Worm (Caenorhabditis elegans) whole organism, young adult: ENCODE data around the gene C34B4.2.

Experiments
- F23B12.7 ChIP-seq: sonication (generic microtip); optimal IDR thresholded peaks from 2 replicates; lab custom pipeline; 2017; ENCODE audit warnings: missing genetic modification characterization, mild to moderate bottlenecking, missing compliant biosample characterization, antibody characterized with exemption, moderate library complexity; ENCODE audit not compliant: insufficient read depth
- F49E8.2 ChIP-seq: sonication (generic microtip); optimal IDR thresholded peaks from 3 replicates; lab custom pipeline; 2017; ENCODE audit warnings: missing genetic modification characterization, mild to moderate bottlenecking, missing compliant biosample characterization, antibody characterized with exemption, moderate library complexity; ENCODE audit not compliant: insufficient read depth
- ceh-40 ChIP-seq: fragments of 200-800 bp; sonication (Bioruptor generic); IDR thresholded peaks from 2 replicates; pipeline ENCODE4 v1.3.6; 2022; ENCODE audit warnings: missing genetic modification characterization, missing compliant biosample characterization
- mxl-1 ChIP-seq: sonication (generic microtip); optimal IDR thresholded peaks from 2 replicates; lab custom pipeline; 2016; ENCODE audit warnings: missing genetic modification characterization, missing compliant biosample characterization
- nhr-90 ChIP-seq: sonication (generic microtip); optimal IDR thresholded peaks from 2 replicates; lab custom pipeline; 2016; ENCODE audit warnings: missing genotype, mild to moderate bottlenecking, missing genetic modification characterization, missing compliant biosample characterization
- pha-4 ChIP-seq: fragments of 150-350 bp; sonication (generic microtip); optimal IDR thresholded peaks from 2 replicates; lab custom pipeline; 2014; ENCODE audit warnings: missing biosample characterization, missing genetic modification reagents, missing genetic modification characterization
- snpc-4 ChIP-seq, 5 experiments: fragments of 150-350 bp in 1 of 5; sonication (generic microtip) in 4 of 5; optimal IDR thresholded peaks; 2 replicates each; lab custom pipeline; 2014 to 2018; ENCODE audit warnings: missing genetic modification characterization in 5 of 5, missing biosample characterization in 3 of 5, antibody characterized with exemption in 2 of 5, mild to moderate bottlenecking in 2 of 5, missing compliant biosample characterization in 2 of 5, missing genotype in 2 of 5, moderate library complexity in 2 of 5, missing genetic modification reagents in 1 of 5
- tbx-9 ChIP-seq: sonication (generic microtip); optimal IDR thresholded peaks from 2 replicates; lab custom pipeline; 2016; ENCODE audit warnings: borderline replicate concordance, missing genetic modification characterization, inconsistent platforms, missing compliant biosample characterization
- unc-130 ChIP-seq: sonication (generic microtip); optimal IDR thresholded peaks from 2 replicates; lab custom pipeline; 2016; ENCODE audit warnings: missing genetic modification reagents, missing genetic modification characterization, missing compliant biosample characterization
- unc-62 ChIP-seq: fragments of 150-350 bp; optimal IDR thresholded peaks from 2 replicates; lab custom pipeline; 2014; ENCODE audit warnings: missing biosample characterization, missing genetic modification reagents, missing genetic modification characterization

ce11 chrV:13129895-13130294 lies 47.0 kb downstream of the C34B4.2 start, which contains the start of gene eat-6:
- no peak for TF ChIP-seq nhr-90 (tag; lab: Kevin White, UChicago)
- TF ChIP-seq F23B12.7 (tag; lab: Kevin White, UChicago), result no peak
- no peak for TF ChIP-seq tbx-9 (tag; lab: Kevin White, UChicago)
- no peak for TF ChIP-seq snpc-4 (GFP tag; optimal IDR thresholded peaks at IDR 0.05; lab: Kevin White, UChicago)
- no peak for TF ChIP-seq snpc-4 (tag; optimal IDR thresholded peaks at IDR 0.05; lab: Kevin White, UChicago)
- no peak for TF ChIP-seq ceh-40 (GFP tag; lab: Robert Waterston, UW)
- no peak for TF ChIP-seq F49E8.2
- TF ChIP-seq unc-62 (GFP tag; lab: Kevin White, UChicago), result no peak
- TF ChIP-seq unc-130 (GFP tag; lab: Kevin White, UChicago), result no peak
- no peak for TF ChIP-seq pha-4 (tag; lab: Kevin White, UChicago)
- TF ChIP-seq mxl-1 (tag; lab: Kevin White, UChicago), result no peak
